Worm (Caenorhabditis elegans) whole organism, mixed stage, embryonic: Measurements from ENCODE around the gene R13H4.7.

Experiments used
- bed-3 ChIP-seq: fragments of 200-800 bp; sonication (Bioruptor generic); optimal IDR thresholded peaks from 3 replicates; lab custom pipeline; 2018; ENCODE audit warnings: mild to moderate bottlenecking, missing genetic modification characterization, moderate library complexity, missing compliant biosample characterization
- blmp-1 ChIP-seq: fragments of 150-350 bp; optimal IDR thresholded peaks from 2 replicates; lab custom pipeline; 2014; ENCODE audit warnings: missing biosample characterization, missing genetic modification characterization
- ceh-39 ChIP-seq: fragments of 150-350 bp; optimal IDR thresholded peaks from 2 replicates; lab custom pipeline; 2014; ENCODE audit warnings: missing biosample characterization, missing genetic modification characterization
- ceh-43 ChIP-seq: fragments of 200-800 bp; sonication (Bioruptor generic); optimal IDR thresholded peaks from 2 replicates; lab custom pipeline; 2018; ENCODE audit warnings: mild to moderate bottlenecking, missing genetic modification characterization, moderate library complexity, missing compliant biosample characterization
- ces-1 ChIP-seq: fragments of 150-350 bp; optimal IDR thresholded peaks from 2 replicates; lab custom pipeline; 2014; ENCODE audit warnings: missing biosample characterization, missing genetic modification reagents, missing genetic modification characterization
- cnd-1 ChIP-seq: fragments of 200-800 bp; sonication (Bioruptor generic); optimal IDR thresholded peaks from 2 replicates; lab custom pipeline; 2018; ENCODE audit warnings: mild to moderate bottlenecking, missing genetic modification characterization, missing compliant biosample characterization
- drap-1 ChIP-seq: fragments of 200-800 bp; sonication (Bioruptor generic); optimal IDR thresholded peaks from 3 replicates; lab custom pipeline; 2018; ENCODE audit warnings: mild to moderate bottlenecking, missing genetic modification characterization, missing compliant biosample characterization
- elt-1 ChIP-seq: sonication (generic microtip); optimal IDR thresholded peaks from 2 replicates; lab custom pipeline; 2017; ENCODE audit warnings: missing genetic modification characterization, mild to moderate bottlenecking, missing compliant biosample characterization, antibody characterized with exemption, moderate library complexity, borderline replicate concordance; ENCODE audit not compliant: insufficient read depth
- flh-1 ChIP-seq: fragments of 200-800 bp; sonication (Bioruptor generic); optimal IDR thresholded peaks from 2 replicates; lab custom pipeline; 2018; ENCODE audit warnings: mild to moderate bottlenecking, missing genetic modification characterization, moderate library complexity, missing compliant biosample characterization
- ham-2 ChIP-seq: fragments of 200-800 bp; sonication (Bioruptor generic); optimal IDR thresholded peaks from 2 replicates; lab custom pipeline; 2018; ENCODE audit warnings: mild to moderate bottlenecking, missing genetic modification characterization, missing compliant biosample characterization
- hlh-1 ChIP-seq: fragments of 150-350 bp; optimal IDR thresholded peaks from 2 replicates; lab custom pipeline; 2014; ENCODE audit warnings: missing biosample characterization, missing genetic modification reagents, missing genetic modification characterization
- lin-13 ChIP-seq: fragments of 150-350 bp; optimal IDR thresholded peaks from 2 replicates; lab custom pipeline; 2014; ENCODE audit warnings: missing biosample characterization, missing genetic modification characterization
- lin-32 ChIP-seq: fragments of 200-800 bp; sonication (Bioruptor generic); optimal IDR thresholded peaks from 2 replicates; lab custom pipeline; 2018; ENCODE audit warnings: mild to moderate bottlenecking, missing genetic modification characterization, missing compliant biosample characterization
- mab-5 ChIP-seq: fragments of 150-350 bp; optimal IDR thresholded peaks from 2 replicates; lab custom pipeline; 2014; ENCODE audit warnings: missing biosample characterization, missing genetic modification characterization
- mep-1 ChIP-seq: fragments of 150-350 bp; optimal IDR thresholded peaks from 2 replicates; lab custom pipeline; 2017; ENCODE audit warnings: missing biosample characterization, missing genetic modification reagents, missing genetic modification characterization, inconsistent platforms
- nhr-12 ChIP-seq: fragments of 150-350 bp; optimal IDR thresholded peaks from 2 replicates; lab custom pipeline; 2014; ENCODE audit warnings: missing biosample characterization, missing genetic modification characterization
- nhr-2 ChIP-seq: fragments of 150-350 bp; optimal IDR thresholded peaks from 2 replicates; lab custom pipeline; 2014; ENCODE audit warnings: missing biosample characterization, missing genetic modification characterization
- nhr-28 ChIP-seq: fragments of 150-350 bp; optimal IDR thresholded peaks from 2 replicates; lab custom pipeline; 2014; ENCODE audit warnings: missing biosample characterization, missing genetic modification characterization
- nhr-76 ChIP-seq: sonication (generic microtip); optimal IDR thresholded peaks from 2 replicates; lab custom pipeline; 2017; ENCODE audit warnings: missing biosample characterization, missing genetic modification characterization
- pha-4 ChIP-seq: fragments of 150-350 bp; optimal IDR thresholded peaks from 2 replicates; lab custom pipeline; 2018; ENCODE audit warnings: missing biosample characterization, missing genetic modification reagents, missing genetic modification characterization
- sem-2 ChIP-seq: fragments of 200-800 bp; sonication (Bioruptor generic); optimal IDR thresholded peaks from 2 replicates; lab custom pipeline; 2018; ENCODE audit warnings: mild to moderate bottlenecking, missing genetic modification characterization, missing compliant biosample characterization
- snpc-4 ChIP-seq: fragments of 150-350 bp; optimal IDR thresholded peaks from 2 replicates; lab custom pipeline; 2014; ENCODE audit warnings: missing biosample characterization, missing genetic modification characterization
- tbx-8 ChIP-seq: fragments of 200-800 bp; sonication (Bioruptor generic); optimal IDR thresholded peaks from 2 replicates; lab custom pipeline; 2018; ENCODE audit warnings: mild to moderate bottlenecking, missing genetic modification characterization, moderate library complexity, missing compliant biosample characterization
- unc-39 ChIP-seq: fragments of 150-350 bp; optimal IDR thresholded peaks from 2 replicates; lab custom pipeline; 2014; ENCODE audit warnings: missing biosample characterization, missing genetic modification characterization
- unc-62 ChIP-seq: fragments of 150-350 bp; optimal IDR thresholded peaks from 2 replicates; lab custom pipeline; 2014; ENCODE audit warnings: missing biosample characterization, missing genetic modification reagents, missing genetic modification characterization
- zip-8 ChIP-seq: fragments of 150-350 bp; optimal IDR thresholded peaks from 2 replicates; lab custom pipeline; 2014; ENCODE audit warnings: missing biosample characterization, missing genetic modification characterization
- ztf-11 ChIP-seq: fragments of 150-350 bp; optimal IDR thresholded peaks from 2 replicates; lab custom pipeline; 2014; ENCODE audit warnings: missing biosample characterization, missing genetic modification characterization

The R13H4.7 gene

DNA sequence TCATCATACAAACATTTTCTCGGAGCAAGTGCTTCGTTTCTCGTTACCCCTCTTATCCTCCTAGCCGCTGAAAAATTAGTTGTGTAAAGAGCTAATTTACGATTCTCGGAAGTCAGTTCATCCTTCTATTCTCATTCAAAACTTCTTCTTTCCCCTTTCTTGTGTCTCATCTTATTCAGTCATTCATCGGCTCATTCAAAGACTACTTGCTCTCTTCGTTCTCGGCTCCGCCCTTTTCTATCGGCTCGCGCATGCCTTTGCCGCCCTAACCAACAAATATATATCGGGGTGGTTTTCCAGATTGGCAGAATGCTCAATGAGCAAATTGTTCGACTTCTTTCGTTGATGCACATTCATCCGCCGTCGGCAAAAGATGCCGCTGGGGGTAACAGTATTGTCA is 7.7 kb downstream of the R13H4.7 start, which contains the start of gene R13H4.5:
TSS of gene R13H4.5 (plus strand) at position 301 of the 400 bp plus-strand sequence.
- TF ChIP-seq cnd-1, result no peak
- TF ChIP-seq sem-2 (GFP tag; lab: Kevin White, UChicago), result no peak

DNA sequence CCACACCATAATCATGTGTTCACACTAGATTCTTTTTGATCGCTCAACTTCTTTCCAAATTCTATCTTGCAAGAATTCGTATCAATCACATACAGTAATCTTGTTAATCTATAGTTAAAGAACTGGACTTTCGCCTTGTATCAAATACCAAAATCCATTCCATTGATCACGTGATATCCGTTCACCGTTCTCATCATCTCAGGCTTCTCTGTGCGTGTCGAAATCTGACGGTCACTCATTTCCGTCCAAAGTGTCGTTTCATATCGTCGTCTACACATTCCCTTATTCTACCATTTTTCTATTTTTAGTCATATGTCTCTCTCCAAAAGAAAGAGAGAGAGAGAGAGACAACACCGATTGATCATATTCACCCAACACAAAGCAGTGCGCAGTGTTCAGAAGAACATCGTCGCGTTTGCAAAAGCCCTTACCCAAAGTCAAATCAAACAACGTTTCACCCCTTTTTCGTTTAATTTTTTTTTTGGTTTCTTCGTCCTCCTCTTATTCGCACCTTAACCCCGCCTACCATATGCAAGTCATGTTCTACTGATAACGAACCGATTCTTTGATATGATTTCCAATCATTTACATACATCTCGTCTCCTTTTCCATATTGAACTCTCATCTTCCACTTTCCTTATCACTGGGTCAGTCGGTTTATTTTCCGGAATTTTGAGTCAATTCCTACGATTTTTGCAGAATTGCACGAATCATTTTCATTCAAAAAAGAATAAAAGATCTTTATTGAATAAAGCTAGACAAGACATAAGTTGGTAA is 8.8 kb downstream of the R13H4.7 start:
- no peak for TF ChIP-seq drap-1
- TF ChIP-seq ceh-43 (GFP tag; lab: Kevin White, UChicago), result no peak
- no peak for TF ChIP-seq nhr-2 (tag; lab: Kevin White, UChicago)
- no peak for TF ChIP-seq ham-2 (GFP tag; lab: Kevin White, UChicago)
- TF ChIP-seq unc-62 (GFP tag; lab: Kevin White, UChicago), result no peak
- no peak for TF ChIP-seq unc-39 (tag; lab: Kevin White, UChicago)
- no peak for TF ChIP-seq bed-3 (GFP tag; lab: Kevin White, UChicago)
- no peak for TF ChIP-seq lin-32 (GFP tag; lab: Kevin White, UChicago)
- no peak for TF ChIP-seq nhr-76 (tag; lab: Kevin White, UChicago)
- no peak for TF ChIP-seq ztf-11 (tag; lab: Kevin White, UChicago)
- no peak for TF ChIP-seq hlh-1 (tag; lab: Kevin White, UChicago)

DNA sequence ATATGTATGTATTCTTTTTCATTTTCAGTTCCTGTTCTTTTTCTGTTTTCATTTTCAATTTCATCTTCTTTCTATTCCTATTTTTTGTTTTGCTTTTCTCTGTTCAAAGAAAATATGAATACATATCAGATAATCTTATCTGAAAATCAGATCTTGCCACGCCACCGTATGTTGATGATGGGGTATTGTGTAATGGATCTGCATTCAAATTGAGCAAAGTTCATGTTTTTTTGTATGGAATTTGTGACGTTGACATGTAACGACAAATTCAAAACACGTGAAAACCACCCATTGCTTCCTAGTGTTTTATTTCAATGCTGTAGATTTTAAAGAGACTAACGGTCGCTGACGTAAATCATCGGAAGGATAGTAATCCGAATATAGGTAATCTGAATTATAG is 9.7 kb downstream of the R13H4.7 start:
- no peak for TF ChIP-seq tbx-8 (GFP tag; lab: Kevin White, UChicago)
- peak; percentile 77 for TF ChIP-seq elt-1 (tag; lab: Kevin White, UChicago)

DNA sequence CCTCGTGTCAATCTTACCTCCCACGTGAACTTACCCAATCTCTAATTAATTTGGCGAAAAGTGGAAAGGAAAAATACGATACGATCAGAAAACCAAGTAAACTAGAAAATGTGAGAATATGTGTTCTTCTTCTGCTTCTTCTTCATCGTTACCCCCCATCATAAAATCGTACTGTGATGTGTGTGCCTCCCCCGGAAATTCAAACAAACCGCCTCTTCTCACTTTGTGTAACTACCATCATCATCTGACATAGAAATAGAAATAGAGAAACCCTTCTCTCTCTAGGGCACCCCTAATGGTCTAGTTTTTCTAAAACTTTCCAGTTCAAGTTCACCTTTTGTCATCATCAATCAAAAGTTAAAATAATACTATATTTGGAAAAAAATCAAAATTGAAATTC is 10.3 kb downstream of the R13H4.7 start:
- no peak for TF ChIP-seq mab-5 (tag; lab: Kevin White, UChicago)
- no peak for TF ChIP-seq ceh-39 (tag; lab: Kevin White, UChicago)
- TF ChIP-seq ztf-11 (tag; lab: Kevin White, UChicago), result no peak
- TF ChIP-seq unc-62 (GFP tag; lab: Kevin White, UChicago), result no peak
- TF ChIP-seq pha-4, result no peak
- TF ChIP-seq hlh-1 (tag; lab: Kevin White, UChicago), result no peak
- TF ChIP-seq nhr-2 (tag; lab: Kevin White, UChicago), result no peak
- TF ChIP-seq lin-13 (tag; lab: Kevin White, UChicago), result no peak
- TF ChIP-seq ceh-43 (GFP tag; lab: Kevin White, UChicago), result no peak
- TF ChIP-seq mep-1 (tag; lab: Kevin White, UChicago), result no peak
- no peak for TF ChIP-seq bed-3 (GFP tag; lab: Kevin White, UChicago)
- TF ChIP-seq cnd-1, result no peak
- TF ChIP-seq snpc-4 (tag; lab: Kevin White, UChicago), result no peak

DNA sequence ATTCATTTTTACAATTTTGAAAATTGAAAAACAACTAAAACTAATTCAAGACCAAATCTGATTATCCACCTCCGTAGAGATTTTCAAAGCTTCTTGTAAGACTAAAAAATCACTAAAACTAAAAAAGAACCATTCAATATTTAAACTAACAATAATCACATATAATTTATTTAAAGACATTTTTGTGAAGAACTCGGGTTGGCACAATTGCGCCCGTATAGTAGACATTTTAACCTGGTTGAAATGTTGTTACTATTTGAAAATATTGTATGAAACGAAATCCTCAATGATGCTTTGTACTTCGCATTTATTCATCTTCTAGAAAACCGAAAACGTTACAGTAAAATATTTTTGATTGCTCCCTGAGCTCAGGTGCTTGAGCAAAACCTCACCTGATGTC is 12.0 kb downstream of the R13H4.7 start:
- TF ChIP-seq nhr-28 (no peak), mep-1 (tag; lab: Kevin White, UChicago) (no peak), elt-1 (tag; lab: Kevin White, UChicago) (no peak), ham-2 (GFP tag; lab: Kevin White, UChicago) (no peak), sem-2 (GFP tag; lab: Kevin White, UChicago) (no peak), ces-1 (GFP tag; lab: Kevin White, UChicago) (no peak), ceh-43 (GFP tag; lab: Kevin White, UChicago) (no peak), hlh-1 (tag; lab: Kevin White, UChicago) (no peak), ztf-11 (tag; lab: Kevin White, UChicago) (no peak), unc-39 (tag; lab: Kevin White, UChicago) (no peak), ceh-39 (tag; lab: Kevin White, UChicago) (no peak), lin-32 (GFP tag; lab: Kevin White, UChicago) (no peak), nhr-12 (tag; lab: Kevin White, UChicago) (no peak), zip-8 (no peak), lin-13 (tag; lab: Kevin White, UChicago) (no peak), flh-1 (GFP tag; lab: Kevin White, UChicago) (no peak), unc-62 (GFP tag; lab: Kevin White, UChicago) (no peak)

DNA sequence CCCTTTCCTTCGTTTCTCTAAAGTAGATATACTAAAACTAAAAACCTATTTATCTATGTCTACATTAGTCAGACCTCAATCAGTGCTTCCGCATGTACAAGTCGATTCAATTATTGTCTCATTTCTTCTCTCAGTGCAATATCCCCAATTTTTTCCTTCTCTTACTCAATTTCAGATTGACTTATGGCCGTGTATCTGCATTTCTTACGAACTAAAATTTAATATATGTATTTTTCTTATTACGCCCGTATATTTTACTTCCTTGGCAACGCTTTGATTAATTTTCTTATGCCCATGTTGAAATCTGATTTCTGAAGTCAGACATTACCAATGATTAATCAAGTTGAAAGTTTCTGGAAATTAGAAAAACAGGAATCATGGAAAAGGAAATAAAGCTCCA is 13.1 kb downstream of the R13H4.7 start:
- TF ChIP-seq ces-1 (GFP tag; lab: Kevin White, UChicago) (peak; percentile 95), blmp-1 (no peak), cnd-1 (no peak), pha-4 (no peak), flh-1 (GFP tag; lab: Kevin White, UChicago) (no peak)
- TF ChIP-seq, all 35 proteins: peak for 1
